Worm (Caenorhabditis elegans): ENCODE results near the gene F20B6.5.
"Not testable (repeated sequence)": the region's sequence is repeated elsewhere in the genome, so short reads cannot be mapped to it uniquely, and the experiment has no call there.

ce11 chrX:4202114-4202513 is 2.4 kb upstream of the F20B6.5 start, which contains the start of gene F20B6.6:
- TF ChIP-seq ama-1 (optimal IDR thresholded peaks at IDR 0.05); ceh-13 (GFP tag; optimal IDR thresholded peaks at IDR 0.05); B0310.2 (tag; optimal IDR thresholded peaks at IDR 0.05); flt-1 (GFP tag; IDR thresholded peaks at IDR 0.05); aly-1 (tag; optimal IDR thresholded peaks at IDR 0.05); sea-1 (GFP tag; conservative IDR thresholded peaks at IDR 0.05); pes-1 (GFP tag; IDR thresholded peaks at IDR 0.05); tbx-11 (GFP tag; IDR thresholded peaks at IDR 0.05); tra-4 (tag; optimal IDR thresholded peaks at IDR 0.05); hmg-4 (GFP tag; optimal IDR thresholded peaks at IDR 0.05); F13C5.2 (tag; optimal IDR thresholded peaks at IDR 0.05); hmbx-1 (tag; optimal IDR thresholded peaks at IDR 0.05); scrt-1 (GFP tag; IDR thresholded peaks at IDR 0.05); ets-7 (tag; optimal IDR thresholded peaks at IDR 0.05): not testable (repeated sequence)
